Fruit fly (Drosophila melanogaster) whole organism, larva: ENCODE data around the gene Task6.

Experiments
- noc ChIP-seq: fragments of 200-800 bp; sonication (Bioruptor generic); optimal IDR thresholded peaks from 3 replicates; lab custom pipeline; 2019; ENCODE audit warnings: missing biosample characterization, mild to moderate bottlenecking, missing genetic modification characterization, moderate library complexity

Task6 gene

dm6 chr3R:13705292-13705885 is 31.0 kb upstream of the Task6 start, which contains the start of gene Adgf-D:
TSS of gene Adgf-D (minus strand) at chr3R:13705402.
- TF ChIP-seq noc (tag; lab: Kevin White, UChicago): no peak

dm6 chr3R:13700738-13701137 is 26.4 kb upstream of the Task6 start, which contains the start of gene f-cup:
TSS of gene f-cup (minus strand) at chr3R:13700838.
- TF ChIP-seq noc (tag; lab: Kevin White, UChicago): no peak

dm6 chr3R:13700192-13700591 is 25.9 kb upstream of the Task6 start, which contains the start of gene ninaB:
TSS of gene ninaB (plus strand) at chr3R:13700565.
- no peak for TF ChIP-seq noc (tag; lab: Kevin White, UChicago)

dm6 chr3R:13699350-13699749 is 25.0 kb upstream of the Task6 start:
- TF ChIP-seq noc (tag; lab: Kevin White, UChicago): no peak

- TF ChIP-seq noc (tag; lab: Kevin White, UChicago): no peak
Observed at dm6 chr3R:13693753-13694152, 19.4 kb upstream of the Task6 start, which contains the start of gene CG14367. TSS of gene CG14367 (plus strand) at chr3R:13694053.

dm6 chr3R:13686371-13687211 is 12.2 kb upstream of the Task6 start, which contains the start of gene omd:
TSS of gene omd (minus strand) at chr3R:13687210.
- TF ChIP-seq noc (tag; lab: Kevin White, UChicago): peak; percentile 63

dm6 chr3R:13685969-13686368 is 11.6 kb upstream of the Task6 start:
- no peak for TF ChIP-seq noc (tag; lab: Kevin White, UChicago)

dm6 chr3R:13684569-13685402 is 10.4 kb upstream of the Task6 start:
- peak; percentile 22 for TF ChIP-seq noc (tag; lab: Kevin White, UChicago)

dm6 chr3R:13683624-13684568 is 9.6 kb upstream of the Task6 start, which contains the start of gene flfl:
TSS of gene flfl (plus strand) at chr3R:13683921.
- TF ChIP-seq noc (tag; lab: Kevin White, UChicago): no peak

dm6 chr3R:13682994-13683623 is 8.8 kb upstream of the Task6 start:
- TF ChIP-seq noc (tag; lab: Kevin White, UChicago): no peak

dm6 chr3R:13676137-13677086 is 2.1 kb upstream of the Task6 start, which contains the start of the genes Lkb1 and CG9588:
TSS of gene Lkb1 (plus strand) at chr3R:13676549.
TSS of gene CG9588 (minus strand) at chr3R:13676681.
- TF ChIP-seq noc (tag; lab: Kevin White, UChicago): no peak

- no peak for TF ChIP-seq noc (tag; lab: Kevin White, UChicago)
Observed at dm6 chr3R:13672898-13673297, 1.4 kb downstream of the Task6 start.

- no peak for TF ChIP-seq noc (tag; lab: Kevin White, UChicago)
Observed at dm6 chr3R:13665992-13666391, 8.3 kb downstream of the Task6 start.
